Fruit fly (Drosophila melanogaster) whole organism, embryonic: ENCODE data around the gene mRpL51.

Source experiments
- Adf1 ChIP-seq: fragments of 200-800 bp; sonication (Bioruptor generic); IDR thresholded peaks from 2 replicates; pipeline ENCODE4 v1.3.6; 2022; ENCODE audit warnings: missing biosample characterization, missing genetic modification characterization
- CG10654 ChIP-seq: fragments of 200-800 bp; sonication (Bioruptor generic); optimal IDR thresholded peaks from 2 replicates; lab custom pipeline; 2016; ENCODE audit warnings: missing biosample characterization, missing genetic modification characterization
- CG10979 ChIP-seq: fragments of 200-800 bp; sonication (Bioruptor generic); optimal IDR thresholded peaks from 2 replicates; lab custom pipeline; 2018; ENCODE audit warnings: missing biosample characterization, mild to moderate bottlenecking, missing genetic modification characterization, moderate library complexity
- CG11723 ChIP-seq: fragments of 200-800 bp; sonication (Bioruptor generic); optimal IDR thresholded peaks from 2 replicates; lab custom pipeline; 2017; ENCODE audit warnings: missing biosample characterization, mild to moderate bottlenecking, missing genetic modification characterization
- CG12391 ChIP-seq: fragments of 200-800 bp; sonication (Bioruptor generic); optimal IDR thresholded peaks from 3 replicates; lab custom pipeline; 2018; ENCODE audit warnings: missing biosample characterization, mild to moderate bottlenecking, missing genetic modification characterization, moderate library complexity
- CG13894 ChIP-seq: fragments of 200-800 bp; sonication (Bioruptor generic); optimal IDR thresholded peaks from 3 replicates; lab custom pipeline; 2018; ENCODE audit warnings: missing biosample characterization, mild to moderate bottlenecking, missing genetic modification characterization, moderate library complexity
- CG14710 ChIP-seq: fragments of 200-800 bp; sonication (Bioruptor generic); optimal IDR thresholded peaks from 3 replicates; lab custom pipeline; 2019; ENCODE audit warnings: missing biosample characterization, mild to moderate bottlenecking, missing genetic modification characterization, moderate library complexity
- CG15514 ChIP-seq: fragments of 200-800 bp; sonication (Bioruptor generic); optimal IDR thresholded peaks from 3 replicates; lab custom pipeline; 2017; ENCODE audit warnings: missing biosample characterization, missing genetic modification characterization, mild to moderate bottlenecking, moderate library complexity, missing genetic modification reagents
- CG17385 ChIP-seq: fragments of 200-800 bp; sonication (Bioruptor generic); optimal IDR thresholded peaks from 3 replicates; lab custom pipeline; 2018; ENCODE audit warnings: missing biosample characterization, mild to moderate bottlenecking, missing genetic modification characterization
- CG17802 ChIP-seq: fragments of 200-800 bp; sonication (Bioruptor generic); optimal IDR thresholded peaks from 2 replicates; lab custom pipeline; 2018; ENCODE audit warnings: missing biosample characterization, mild to moderate bottlenecking, missing genetic modification characterization, moderate library complexity
- CG17829 ChIP-seq: fragments of 200-800 bp; optimal IDR thresholded peaks from 2 replicates; lab custom pipeline; 2019; ENCODE audit warnings: missing biosample characterization, mild to moderate bottlenecking, missing genetic modification characterization, moderate library complexity
- CG18262 ChIP-seq: fragments of 200-800 bp; optimal IDR thresholded peaks from 3 replicates; lab custom pipeline; 2019; ENCODE audit warnings: missing biosample characterization, mild to moderate bottlenecking, missing genetic modification characterization, moderate library complexity
- CG1832 ChIP-seq: fragments of 200-800 bp; sonication (Bioruptor generic); optimal IDR thresholded peaks from 2 replicates; lab custom pipeline; 2017; ENCODE audit warnings: missing biosample characterization, mild to moderate bottlenecking, missing genetic modification characterization, inconsistent platforms
- CG2678 ChIP-seq: fragments of 200-800 bp; sonication (Bioruptor generic); optimal IDR thresholded peaks from 3 replicates; lab custom pipeline; 2019; ENCODE audit warnings: missing biosample characterization, mild to moderate bottlenecking, missing genetic modification characterization, moderate library complexity
- CG4282 ChIP-seq: fragments of 200-800 bp; sonication (Bioruptor generic); optimal IDR thresholded peaks from 2 replicates; lab custom pipeline; 2016; ENCODE audit warnings: missing biosample characterization, missing genetic modification characterization
- CG6654 ChIP-seq: fragments of 200-800 bp; sonication (Bioruptor generic); optimal IDR thresholded peaks from 2 replicates; lab custom pipeline; 2017; ENCODE audit warnings: missing biosample characterization, mild to moderate bottlenecking, missing genetic modification characterization
- CG6854 ChIP-seq: fragments of 200-800 bp; sonication (Bioruptor generic); optimal IDR thresholded peaks from 3 replicates; lab custom pipeline; 2017; ENCODE audit warnings: missing biosample characterization, mild to moderate bottlenecking, missing genetic modification characterization
- CG9932 ChIP-seq: fragments of 200-800 bp; sonication (Bioruptor generic); IDR thresholded peaks from 2 replicates; pipeline ENCODE4 v1.3.6; 2022; ENCODE audit warnings: missing biosample characterization, missing genetic modification characterization
- CoRest ChIP-seq: fragments of 200-800 bp; sonication (Bioruptor generic); optimal IDR thresholded peaks from 3 replicates; lab custom pipeline; 2018; ENCODE audit warnings: missing biosample characterization, mild to moderate bottlenecking, missing genetic modification characterization, moderate library complexity
- D ChIP-seq, 2 experiments: fragments of 200-800 bp in 1 of 2; fragments of >200 bp in 1 of 2; sonication (Bioruptor generic) in 1 of 2; optimal IDR thresholded peaks; 2 replicates in 1 of 2; 3 replicates in 1 of 2; lab custom pipeline; 2017; ENCODE audit warnings: mild to moderate bottlenecking in 1 of 2, missing biosample characterization in 1 of 2, missing genetic modification characterization in 1 of 2, missing genetic modification reagents in 1 of 2
- D19A ChIP-seq: fragments of 200-800 bp; optimal IDR thresholded peaks from 3 replicates; lab custom pipeline; 2019; ENCODE audit warnings: missing biosample characterization, mild to moderate bottlenecking, missing genetic modification characterization, moderate library complexity
- Kr ChIP-seq: fragments of 200-800 bp; sonication (Bioruptor generic); optimal IDR thresholded peaks from 2 replicates; lab custom pipeline; 2017; ENCODE audit warnings: missing biosample characterization, mild to moderate bottlenecking, missing genetic modification characterization
- Med ChIP-seq: fragments of 200-800 bp; sonication (Bioruptor generic); peaks from one replicate; lab custom pipeline; 2016; ENCODE audit warnings: missing biosample characterization, missing genetic modification characterization, mild to moderate bottlenecking, inconsistent platforms, moderate library complexity
- NFAT ChIP-seq: fragments of 200-800 bp; sonication (Bioruptor generic); IDR thresholded peaks from 2 replicates; pipeline ENCODE4 v1.3.6; 2022; ENCODE audit warnings: missing biosample characterization, missing genetic modification characterization
- Oli ChIP-seq: fragments of 200-800 bp; sonication (Bioruptor generic); optimal IDR thresholded peaks from 2 replicates; lab custom pipeline; 2018; ENCODE audit warnings: missing biosample characterization, mild to moderate bottlenecking, missing genetic modification characterization, moderate library complexity
- Xrp1 ChIP-seq: fragments of 200-800 bp; sonication (Bioruptor generic); IDR thresholded peaks from 2 replicates; pipeline ENCODE4 v1.3.6; 2022; ENCODE audit warnings: missing biosample characterization, missing genetic modification characterization
- ac ChIP-seq: fragments of 200-800 bp; sonication (Bioruptor generic); optimal IDR thresholded peaks from 3 replicates; lab custom pipeline; 2017; ENCODE audit warnings: missing biosample characterization, mild to moderate bottlenecking, missing genetic modification characterization
- ato ChIP-seq: fragments of 200-800 bp; sonication (Bioruptor generic); IDR thresholded peaks from 2 replicates; pipeline ENCODE4 v1.3.6; 2022; ENCODE audit warnings: missing biosample characterization, missing genetic modification characterization; ENCODE audit not compliant: partially characterized antibody
- bsh ChIP-seq, 2 experiments: fragments of 200-800 bp; sonication (Bioruptor generic); optimal IDR thresholded peaks; 2 replicates each; lab custom pipeline; 2017 to 2018; ENCODE audit warnings: mild to moderate bottlenecking in 2 of 2, missing biosample characterization in 2 of 2, missing genetic modification characterization in 2 of 2, moderate library complexity in 1 of 2
- cad ChIP-seq: fragments of >200 bp; optimal IDR thresholded peaks from 2 replicates; lab custom pipeline; 2017; ENCODE audit warnings: missing biosample characterization, missing genetic modification characterization
- ci ChIP-seq: fragments of 200-800 bp; sonication (Bioruptor generic); IDR thresholded peaks from 3 replicates; pipeline ENCODE4 v1.3.6; 2022; ENCODE audit warnings: missing biosample characterization, missing genetic modification characterization
- dmrt11E ChIP-seq: fragments of 200-800 bp; sonication (Bioruptor generic); optimal IDR thresholded peaks from 3 replicates; lab custom pipeline; 2018; ENCODE audit warnings: missing biosample characterization, mild to moderate bottlenecking, missing genetic modification characterization, moderate library complexity
- eve ChIP-seq, 2 experiments: fragments of >200 bp; optimal IDR thresholded peaks; 2 replicates each; lab custom pipeline; 2017; ENCODE audit warnings: missing biosample characterization in 2 of 2, missing genetic modification characterization in 2 of 2
- grau ChIP-seq: fragments of 200-800 bp; optimal IDR thresholded peaks from 3 replicates; lab custom pipeline; 2019; ENCODE audit warnings: missing biosample characterization, mild to moderate bottlenecking, missing genetic modification characterization, moderate library complexity
- h ChIP-seq: fragments of >200 bp; optimal IDR thresholded peaks from 2 replicates; lab custom pipeline; 2017
- lola ChIP-seq, 3 experiments: fragments of >200 bp in 2 of 3; fragments of 200-800 bp in 1 of 3; sonication (Bioruptor generic) in 1 of 3; optimal IDR thresholded peaks; 2 replicates each; lab custom pipeline; 2017 to 2019; ENCODE audit warnings: missing biosample characterization in 3 of 3, missing genetic modification characterization in 3 of 3, mild to moderate bottlenecking in 1 of 3, moderate library complexity in 1 of 3
- pfk ChIP-seq: fragments of 200-800 bp; sonication (Bioruptor generic); optimal IDR thresholded peaks from 2 replicates; lab custom pipeline; 2018; ENCODE audit warnings: missing biosample characterization, mild to moderate bottlenecking, missing genetic modification characterization, moderate library complexity
- prd ChIP-seq, 3 experiments: fragments of >200 bp in 2 of 3; fragments of 200-800 bp in 1 of 3; sonication (Bioruptor generic) in 1 of 3; optimal IDR thresholded peaks in 2 of 3; IDR thresholded peaks in 1 of 3; 2 replicates in 2 of 3; 3 replicates in 1 of 3; pipeline versions ENCODE4 v1.3.6 to Lab custom; 2017 to 2022; ENCODE audit warnings: missing biosample characterization in 1 of 3, missing genetic modification characterization in 1 of 3
- ranshi ChIP-seq: fragments of 200-800 bp; sonication (Bioruptor generic); IDR thresholded peaks from 2 replicates; pipeline ENCODE4 v1.3.6; 2022; ENCODE audit warnings: missing biosample characterization, missing genetic modification characterization
- schlank ChIP-seq: fragments of 200-800 bp; sonication (Bioruptor generic); optimal IDR thresholded peaks from 2 replicates; lab custom pipeline; 2018; ENCODE audit warnings: missing biosample characterization, mild to moderate bottlenecking, missing genetic modification characterization
- sens ChIP-seq: fragments of 200-800 bp; sonication (Bioruptor generic); peaks from one replicate; lab custom pipeline; 2016; ENCODE audit warnings: missing biosample characterization, missing genetic modification characterization
- sob ChIP-seq: fragments of 200-800 bp; sonication (Bioruptor generic); IDR thresholded peaks from 2 replicates; pipeline ENCODE4 v1.3.6; 2022; ENCODE audit warnings: missing biosample characterization, missing genetic modification characterization
- unpg ChIP-seq: fragments of 200-800 bp; sonication (Bioruptor generic); optimal IDR thresholded peaks from 3 replicates; lab custom pipeline; 2018; ENCODE audit warnings: missing biosample characterization, mild to moderate bottlenecking, missing genetic modification characterization, moderate library complexity
- vvl ChIP-seq: fragments of 200-800 bp; sonication (Bioruptor generic); IDR thresholded peaks from 2 replicates; pipeline ENCODE4 v1.3.6; 2022; ENCODE audit warnings: missing biosample characterization, missing genetic modification characterization
- wdn ChIP-seq: fragments of 200-800 bp; sonication (Bioruptor generic); IDR thresholded peaks from 2 replicates; pipeline ENCODE4 v1.3.6; 2022; ENCODE audit warnings: missing biosample characterization, missing genetic modification characterization
- wor ChIP-seq: fragments of 200-800 bp; sonication (Bioruptor generic); IDR thresholded peaks from 2 replicates; pipeline ENCODE4 v1.3.6; 2022; ENCODE audit warnings: missing biosample characterization, missing genetic modification characterization
- zen ChIP-seq: fragments of 200-800 bp; sonication (Bioruptor generic); optimal IDR thresholded peaks from 3 replicates; lab custom pipeline; 2018; ENCODE audit warnings: missing biosample characterization, mild to moderate bottlenecking, missing genetic modification characterization, moderate library complexity
- zfh2 ChIP-seq: fragments of 200-800 bp; sonication (Bioruptor generic); optimal IDR thresholded peaks from 2 replicates; lab custom pipeline; 2016; ENCODE audit warnings: missing biosample characterization, missing genetic modification characterization

mRpL51 gene

dm6 chr2L:8545393-8546100, 28.4 kb upstream of the mRpL51 start:
- TF ChIP-seq Kr (GFP tag; lab: Kevin White, UChicago) = no peak
- no peak for TF ChIP-seq CG10654
- no peak for TF ChIP-seq CG17385 (GFP tag; lab: Kevin White, UChicago)
- peak in 1 of 3 experiments; percentile 9 for TF ChIP-seq lola (GFP tag; optimal IDR thresholded peaks at IDR 0.05; lab: Kevin White, UChicago)
- TF ChIP-seq pfk = no peak
- TF ChIP-seq dmrt11E (tag; lab: Kevin White, UChicago) = peak; percentile 31
- no peak for TF ChIP-seq ato
- TF ChIP-seq Adf1 (GFP tag; lab: Robert Waterston, UW) = no peak
- peak; percentile 40 for TF ChIP-seq CG17829 (tag; lab: Kevin White, UChicago)
- TF ChIP-seq CG11723 (GFP tag; lab: Kevin White, UChicago) = no peak
- no peak for TF ChIP-seq wdn (GFP tag; lab: Robert Waterston, UW)
- TF ChIP-seq CG13894 (tag; lab: Kevin White, UChicago) = no peak
- peak; percentile 3 for TF ChIP-seq unpg (GFP tag; lab: Kevin White, UChicago)
- peak; percentile 9 for TF ChIP-seq CG14710 (tag; lab: Kevin White, UChicago)
- no peak for TF ChIP-seq Xrp1 (GFP tag; lab: Robert Waterston, UW)
- TF ChIP-seq schlank (tag; lab: Kevin White, UChicago) = no peak
- peak; percentile 4 for TF ChIP-seq CG12391
- TF ChIP-seq CG18262 (tag; lab: Kevin White, UChicago) = peak; percentile 20
- peak in 1 of 2 experiments; percentile 35 for TF ChIP-seq bsh (GFP tag; optimal IDR thresholded peaks at IDR 0.05; lab: Kevin White, UChicago)
- TF ChIP-seq ac (GFP tag; lab: Kevin White, UChicago) = peak; percentile 14
- no peak for TF ChIP-seq cad
- no peak for TF ChIP-seq zfh2
- peak; percentile 25 for TF ChIP-seq CG10979 (tag; lab: Kevin White, UChicago)
- TF ChIP-seq ranshi = no peak
- no peak for TF ChIP-seq CG6654 (GFP tag; lab: Kevin White, UChicago)
- TF ChIP-seq D (optimal IDR thresholded peaks at IDR 0.05; lab: Kevin White, UChicago) = no peak
- peak; percentile 22 for TF ChIP-seq D (GFP tag; optimal IDR thresholded peaks at IDR 0.05; lab: Kevin White, UChicago)
- peak; percentile 90 for TF ChIP-seq zen (tag; lab: Kevin White, UChicago)
- peak; percentile 30 for TF ChIP-seq D19A (tag; lab: Kevin White, UChicago)
- peak; percentile 43 for TF ChIP-seq Med (GFP tag; lab: Kevin White, UChicago)
- TF ChIP-seq prd (optimal IDR thresholded peaks at IDR 0.05; lab: Kevin White, UChicago) = no peak
- TF ChIP-seq prd (GFP tag; IDR thresholded peaks at IDR 0.05; lab: Robert Waterston, UW) = peak; percentile 20; the same call in 1 of the 3 replicates
- no peak for TF ChIP-seq h (lab: Kevin White, UChicago)
- TF ChIP-seq CoRest (tag; lab: Kevin White, UChicago) = peak; percentile 17
- 0 out of 3 replicates have a peak, but pooled peaks have one; percentile 15 for TF ChIP-seq ci
- peak; percentile 1 for TF ChIP-seq Oli
- no peak for TF ChIP-seq CG15514 (GFP tag; lab: Kevin White, UChicago)
- no peak for TF ChIP-seq CG1832 (GFP tag; lab: Kevin White, UChicago)
- TF ChIP-seq CG9932 (GFP tag; lab: Robert Waterston, UW) = no peak
- TF ChIP-seq NFAT (GFP tag; lab: Robert Waterston, UW) = no peak
- TF ChIP-seq CG17802 (tag; lab: Kevin White, UChicago) = no peak
- peak; percentile 24; the same call in 1 of the 2 replicates for TF ChIP-seq vvl (GFP tag; lab: Robert Waterston, UW)
- no peak for TF ChIP-seq CG2678 (tag; lab: Kevin White, UChicago)
- TF ChIP-seq CG6854 (GFP tag; lab: Kevin White, UChicago) = no peak
- no peak for TF ChIP-seq wor (GFP tag; lab: Robert Waterston, UW)
- TF ChIP-seq eve (GFP tag; optimal IDR thresholded peaks at IDR 0.05; lab: Kevin White, UChicago) = no peak
- TF ChIP-seq CG4282 (GFP tag; lab: Kevin White, UChicago) = peak; percentile 49
- TF ChIP-seq sob (GFP tag; lab: Robert Waterston, UW) = 0 out of 2 replicates have a peak, but pooled peaks have one; percentile 7
- TF ChIP-seq sens = peak; percentile 77
- peak; percentile 93 for TF ChIP-seq grau (tag; lab: Kevin White, UChicago)
